Fruit fly (Drosophila melanogaster): ENCODE measurements around the gene mRpS7.
A peak's percentile ranks its signal among the peaks of the same experiment; 100 is the strongest.

DNA sequence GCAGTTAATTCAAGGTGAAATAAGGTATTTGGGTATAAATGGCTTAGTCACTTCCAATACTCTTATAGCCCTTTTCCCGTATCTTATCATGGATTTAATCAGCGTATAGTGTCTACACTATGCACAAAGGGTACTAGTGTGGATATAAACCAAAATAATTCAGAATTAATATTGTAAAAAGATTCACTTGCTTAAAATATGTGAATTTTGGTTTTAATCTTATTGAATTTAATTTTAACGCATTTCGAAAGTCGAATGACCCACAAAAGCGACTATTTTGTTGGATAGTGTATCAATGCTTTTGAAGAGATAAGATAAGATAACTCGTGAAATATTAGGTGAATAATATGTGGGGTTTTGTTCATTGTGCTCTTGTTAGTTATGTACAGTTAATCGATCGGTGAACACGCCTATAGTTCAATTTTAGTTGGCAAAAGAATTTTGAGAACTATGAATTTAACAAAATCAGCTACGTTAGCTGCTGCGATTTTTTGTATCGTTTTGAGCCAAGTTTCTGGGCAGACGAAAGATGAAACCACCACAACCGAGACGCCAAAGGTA, 4.5 kb upstream of the mRpS7 start, which contains the start of gene CG5096:
- TF ChIP-seq jim (GFP tag; optimal IDR thresholded peaks at IDR 0.05) (no peak), sv (GFP tag; optimal IDR thresholded peaks at IDR 0.05) (peak; percentile 77)
